In the genomic region with DNA sequence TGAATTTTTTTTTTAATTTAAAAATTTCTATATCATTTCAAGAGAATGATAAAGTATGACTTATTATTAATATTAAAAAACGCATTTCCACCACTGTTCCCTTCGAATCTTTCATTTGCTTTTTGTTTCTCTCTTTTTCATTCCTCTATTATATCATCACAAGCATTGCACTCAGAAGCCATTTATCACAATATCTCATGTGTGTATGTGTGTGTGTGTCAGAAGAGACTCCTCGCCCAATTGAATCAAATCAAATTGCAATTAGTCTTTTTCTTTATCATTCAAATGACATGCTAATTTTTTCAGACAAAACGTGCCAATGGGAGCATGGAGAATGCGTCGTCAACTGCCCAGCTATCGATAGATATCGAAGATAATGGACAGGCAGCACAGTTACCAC, we compare ENCODE assay signal across 2 worm cellular contexts.
TF ChIP-seq lines count a peak whose summit lies in the region.

A gene (plus strand): TSS at position 301 of the 400 bp plus-strand sequence.

TF ChIP-seq in whole organism, L1 larva, 84 proteins besides CTCF, POLR2A, EP300 and RAD21:
- TF ChIP-seq nhr-11 (tag; optimal IDR thresholded peaks at IDR 0.05; lab: Kevin White, UChicago), result no peak
- peak; percentile 26 for TF ChIP-seq rnt-1 (tag; optimal IDR thresholded peaks at IDR 0.05; lab: Kevin White, UChicago)

TF ChIP-seq in whole organism, mixed stage, embryonic, 35 proteins besides CTCF, POLR2A, EP300 and RAD21:
- no peak for TF ChIP-seq pha-4 (tag; optimal IDR thresholded peaks at IDR 0.05; lab: Kevin White, UChicago)
- peak; percentile 26 for TF ChIP-seq unc-62 (GFP tag; optimal IDR thresholded peaks at IDR 0.05; lab: Kevin White, UChicago)
